Fruit fly (Drosophila melanogaster) whole organism, prepupa: ENCODE results near the gene CG43255.

Experiments
- CG10631 ChIP-seq: fragments of 200-800 bp; sonication (Bioruptor generic); optimal IDR thresholded peaks from 2 replicates; lab custom pipeline; 2016; ENCODE audit warnings: missing biosample characterization, missing genetic modification characterization
- CG11294 ChIP-seq: fragments of 200-800 bp; sonication (Bioruptor generic); IDR thresholded peaks from 2 replicates; pipeline ENCODE4 v1.3.6; 2022; ENCODE audit warnings: missing biosample characterization, missing genetic modification characterization
- CG11762 ChIP-seq: fragments of 200-800 bp; sonication (Bioruptor generic); optimal IDR thresholded peaks from 3 replicates; lab custom pipeline; 2016; ENCODE audit warnings: missing biosample characterization, missing genetic modification characterization; ENCODE audit not compliant: insufficient read depth
- CG15336 ChIP-seq: fragments of 200-800 bp; sonication (Bioruptor generic); IDR thresholded peaks from 2 replicates; pipeline ENCODE4 v1.3.6; 2022; ENCODE audit warnings: missing biosample characterization, missing genetic modification characterization
- CG1621 ChIP-seq: fragments of 200-800 bp; sonication (Bioruptor generic); optimal IDR thresholded peaks from 3 replicates; lab custom pipeline; 2018; ENCODE audit warnings: missing biosample characterization, mild to moderate bottlenecking, missing genetic modification characterization
- CG16779 ChIP-seq: fragments of 200-800 bp; sonication (Bioruptor generic); optimal IDR thresholded peaks from 3 replicates; lab custom pipeline; 2017; ENCODE audit warnings: missing biosample characterization, mild to moderate bottlenecking, missing genetic modification characterization
- CG3032 ChIP-seq: fragments of 200-800 bp; optimal IDR thresholded peaks from 2 replicates; lab custom pipeline; 2019; ENCODE audit warnings: missing biosample characterization, mild to moderate bottlenecking, missing genetic modification characterization, moderate library complexity
- CG31627 ChIP-seq: fragments of 200-800 bp; sonication (Bioruptor generic); optimal IDR thresholded peaks from 3 replicates; lab custom pipeline; 2016; ENCODE audit warnings: missing biosample characterization, missing genetic modification characterization
- CG32006 ChIP-seq: fragments of 200-800 bp; sonication (Bioruptor generic); optimal IDR thresholded peaks from 3 replicates; lab custom pipeline; 2017; ENCODE audit warnings: missing biosample characterization, mild to moderate bottlenecking, missing genetic modification characterization
- CG34406 ChIP-seq: fragments of 200-800 bp; sonication (Bioruptor generic); optimal IDR thresholded peaks from 3 replicates; lab custom pipeline; 2016; ENCODE audit warnings: missing biosample characterization, missing genetic modification characterization
- CG3919 ChIP-seq: fragments of 200-800 bp; sonication (Bioruptor generic); optimal IDR thresholded peaks from 3 replicates; lab custom pipeline; 2016; ENCODE audit warnings: missing biosample characterization, missing genetic modification characterization
- CG4318 ChIP-seq: fragments of 200-800 bp; sonication (Bioruptor generic); optimal IDR thresholded peaks from 3 replicates; lab custom pipeline; 2017; ENCODE audit warnings: missing biosample characterization, mild to moderate bottlenecking, missing genetic modification characterization
- CG6163 ChIP-seq: fragments of 200-800 bp; sonication (Bioruptor generic); IDR thresholded peaks from 3 replicates; pipeline ENCODE4 v1.3.6; 2022; ENCODE audit warnings: missing biosample characterization, missing genetic modification characterization
- CG6792 ChIP-seq: fragments of 200-800 bp; sonication (Bioruptor generic); optimal IDR thresholded peaks from 3 replicates; lab custom pipeline; 2016; ENCODE audit warnings: missing biosample characterization, missing genetic modification characterization
- CG6808 ChIP-seq: fragments of 200-800 bp; sonication (Bioruptor generic); optimal IDR thresholded peaks from 3 replicates; lab custom pipeline; 2017; ENCODE audit warnings: missing biosample characterization, missing genetic modification characterization, mild to moderate bottlenecking, moderate library complexity, missing genetic modification reagents
- CG7368 ChIP-seq: fragments of 200-800 bp; sonication (Bioruptor generic); optimal IDR thresholded peaks from 3 replicates; lab custom pipeline; 2016; ENCODE audit warnings: missing biosample characterization, missing genetic modification characterization
- CG8319 ChIP-seq: fragments of 200-800 bp; sonication (Bioruptor generic); optimal IDR thresholded peaks from 3 replicates; lab custom pipeline; 2016; ENCODE audit warnings: missing biosample characterization, missing genetic modification characterization
- CG8632 ChIP-seq: fragments of 200-800 bp; sonication (Bioruptor generic); optimal IDR thresholded peaks from 3 replicates; lab custom pipeline; 2016; ENCODE audit warnings: missing biosample characterization, missing genetic modification characterization
- CG9139 ChIP-seq: fragments of 200-800 bp; sonication (Bioruptor generic); optimal IDR thresholded peaks from 3 replicates; lab custom pipeline; 2017; ENCODE audit warnings: missing biosample characterization, mild to moderate bottlenecking, missing genetic modification characterization
- Eip75B ChIP-seq: fragments of 200-800 bp; sonication (Bioruptor generic); optimal IDR thresholded peaks from 3 replicates; lab custom pipeline; 2016; ENCODE audit warnings: missing biosample characterization, missing genetic modification characterization
- Eip78C ChIP-seq: fragments of 200-800 bp; sonication (Bioruptor generic); peaks from one replicate; lab custom pipeline; 2016; ENCODE audit warnings: missing biosample characterization, missing genetic modification characterization
- Eip93F ChIP-seq: fragments of 200-800 bp; sonication (Bioruptor generic); optimal IDR thresholded peaks from 2 replicates; lab custom pipeline; 2016; ENCODE audit warnings: missing biosample characterization, mild to moderate bottlenecking, missing genetic modification characterization
- Ets21C ChIP-seq: fragments of 200-800 bp; sonication (Bioruptor generic); optimal IDR thresholded peaks from 3 replicates; lab custom pipeline; 2016; ENCODE audit warnings: missing biosample characterization, missing genetic modification characterization
- Ets96B ChIP-seq: fragments of 200-800 bp; optimal IDR thresholded peaks from 2 replicates; lab custom pipeline; 2019; ENCODE audit warnings: missing biosample characterization, mild to moderate bottlenecking, missing genetic modification characterization, moderate library complexity
- Gug ChIP-seq: fragments of 200-800 bp; sonication (Bioruptor generic); IDR thresholded peaks from 2 replicates; pipeline ENCODE4 v1.3.6; 2022; ENCODE audit warnings: missing biosample characterization, missing genetic modification characterization
- Hr38 ChIP-seq: sonication (Bioruptor generic); optimal IDR thresholded peaks from 2 replicates; lab custom pipeline; 2016; ENCODE audit warnings: missing biosample characterization, missing genetic modification characterization
- Hr39 ChIP-seq: fragments of 200-800 bp; sonication (Bioruptor generic); optimal IDR thresholded peaks from 2 replicates; lab custom pipeline; 2016; ENCODE audit warnings: missing biosample characterization, missing genetic modification characterization
- Hr4 ChIP-seq: fragments of 200-800 bp; sonication (Bioruptor generic); optimal IDR thresholded peaks from 3 replicates; lab custom pipeline; 2016; ENCODE audit warnings: missing biosample characterization, missing genetic modification characterization
- Lpt ChIP-seq: fragments of 200-800 bp; sonication (Bioruptor generic); optimal IDR thresholded peaks from 3 replicates; lab custom pipeline; 2016; ENCODE audit warnings: missing biosample characterization, missing genetic modification characterization
- OdsH ChIP-seq: fragments of 200-800 bp; sonication (Bioruptor generic); optimal IDR thresholded peaks from 3 replicates; lab custom pipeline; 2016; ENCODE audit warnings: missing biosample characterization, missing genetic modification characterization
- Smox ChIP-seq: fragments of 200-800 bp; sonication (Bioruptor generic); optimal IDR thresholded peaks from 3 replicates; lab custom pipeline; 2016; ENCODE audit warnings: missing biosample characterization, missing genetic modification characterization
- Sox102F ChIP-seq: fragments of 200-800 bp; sonication (Bioruptor generic); optimal IDR thresholded peaks from 2 replicates; lab custom pipeline; 2016; ENCODE audit warnings: missing biosample characterization, mild to moderate bottlenecking, missing genetic modification characterization
- Sox14 ChIP-seq: fragments of 200-800 bp; sonication (Bioruptor generic); optimal IDR thresholded peaks from 3 replicates; lab custom pipeline; 2016; ENCODE audit warnings: missing biosample characterization, missing genetic modification characterization
- acj6 ChIP-seq: fragments of 200-800 bp; sonication (Bioruptor generic); optimal IDR thresholded peaks from 3 replicates; lab custom pipeline; 2016; ENCODE audit warnings: missing biosample characterization, missing genetic modification characterization
- cyc ChIP-seq: fragments of 200-800 bp; sonication (Bioruptor generic); optimal IDR thresholded peaks from 3 replicates; lab custom pipeline; 2016; ENCODE audit warnings: missing biosample characterization, missing genetic modification characterization
- dac ChIP-seq: fragments of 200-800 bp; sonication (Bioruptor generic); optimal IDR thresholded peaks from 2 replicates; lab custom pipeline; 2017; ENCODE audit warnings: missing biosample characterization, mild to moderate bottlenecking, missing genetic modification characterization
- dsx ChIP-seq: fragments of 200-800 bp; optimal IDR thresholded peaks from 3 replicates; lab custom pipeline; 2019; ENCODE audit warnings: missing biosample characterization, mild to moderate bottlenecking, missing genetic modification characterization, moderate library complexity; ENCODE audit not compliant: poor library complexity, severe bottlenecking
- eg ChIP-seq: fragments of 200-800 bp; sonication (Bioruptor generic); IDR thresholded peaks from 3 replicates; pipeline ENCODE4 v1.3.6; 2022; ENCODE audit warnings: missing biosample characterization, missing genetic modification characterization
- esn ChIP-seq: fragments of 200-800 bp; sonication (Bioruptor generic); optimal IDR thresholded peaks from 2 replicates; lab custom pipeline; 2016; ENCODE audit warnings: missing biosample characterization, mild to moderate bottlenecking, missing genetic modification characterization, moderate library complexity
- fd85E ChIP-seq: fragments of 200-800 bp; sonication (Bioruptor generic); optimal IDR thresholded peaks from 3 replicates; lab custom pipeline; 2016; ENCODE audit warnings: missing biosample characterization, missing genetic modification characterization
- fkh ChIP-seq: fragments of 200-800 bp; sonication (Bioruptor generic); optimal IDR thresholded peaks from 3 replicates; lab custom pipeline; 2017; ENCODE audit warnings: missing biosample characterization, mild to moderate bottlenecking, missing genetic modification characterization, moderate library complexity
- lz ChIP-seq: fragments of 200-800 bp; sonication (Bioruptor generic); optimal IDR thresholded peaks from 3 replicates; lab custom pipeline; 2016; ENCODE audit warnings: missing biosample characterization, missing genetic modification characterization
- net ChIP-seq: fragments of 200-800 bp; sonication (Bioruptor generic); optimal IDR thresholded peaks from 3 replicates; lab custom pipeline; 2016; ENCODE audit warnings: missing biosample characterization, missing genetic modification characterization
- pdm3 ChIP-seq: fragments of 200-800 bp; sonication (Bioruptor generic); optimal IDR thresholded peaks from 3 replicates; lab custom pipeline; 2016; ENCODE audit warnings: missing biosample characterization, missing genetic modification characterization
- spab ChIP-seq: fragments of 200-800 bp; sonication (Bioruptor generic); optimal IDR thresholded peaks from 2 replicates; lab custom pipeline; 2017; ENCODE audit warnings: missing biosample characterization, mild to moderate bottlenecking, missing genetic modification characterization, missing genetic modification reagents
- ss ChIP-seq, 2 experiments: fragments of 200-800 bp; sonication (Bioruptor generic); optimal IDR thresholded peaks; 2 replicates in 1 of 2; 3 replicates in 1 of 2; lab custom pipeline; 2017 to 2018; ENCODE audit warnings: mild to moderate bottlenecking in 2 of 2, missing biosample characterization in 2 of 2, missing genetic modification characterization in 2 of 2, moderate library complexity in 1 of 2
- svp ChIP-seq: fragments of 200-800 bp; sonication (Bioruptor generic); peaks from one replicate; lab custom pipeline; 2016; ENCODE audit warnings: missing biosample characterization, missing genetic modification characterization
- vri ChIP-seq: fragments of 200-800 bp; sonication (Bioruptor generic); optimal IDR thresholded peaks from 3 replicates; lab custom pipeline; 2016; ENCODE audit warnings: missing biosample characterization, mild to moderate bottlenecking, missing genetic modification characterization

The CG43255 gene

dm6 chrX:8923587-8923986 lies at the start of gene CG43255, which contains the start of gene CG12661:
TSS of gene CG43255 (plus strand) at chrX:8923960.
TSS of gene CG12661 (minus strand) at chrX:8923687.
- TF ChIP-seq eg (GFP tag; lab: Robert Waterston, UW) (no peak), Hr38 (GFP tag; lab: Kevin White, UChicago) (no peak), Gug (no peak), Sox14 (GFP tag; lab: Kevin White, UChicago) (no peak), CG11762 (GFP tag; lab: Kevin White, UChicago) (no peak), ss (GFP tag; optimal IDR thresholded peaks at IDR 0.05; lab: Kevin White, UChicago) (no peak), Sox102F (GFP tag; lab: Kevin White, UChicago) (no peak), Eip93F (GFP tag; lab: Kevin White, UChicago) (no peak), dac (GFP tag; lab: Kevin White, UChicago) (no peak), Ets96B (tag; lab: Kevin White, UChicago) (no peak), cyc (no peak), dsx (no peak), CG6163 (GFP tag; lab: Robert Waterston, UW) (no peak), CG15336 (GFP tag; lab: Robert Waterston, UW) (no peak), Lpt (no peak)

- TF ChIP-seq pdm3 = peak; percentile 47
- TF ChIP-seq fkh (GFP tag; lab: Kevin White, UChicago) = peak; percentile 43
- peak in 1 of 2 experiments; percentile 0 for TF ChIP-seq ss (GFP tag; optimal IDR thresholded peaks at IDR 0.05; lab: Kevin White, UChicago)
- no peak for TF ChIP-seq dac (GFP tag; lab: Kevin White, UChicago)
- TF ChIP-seq CG15336 (GFP tag; lab: Robert Waterston, UW) = peak; percentile 88
- peak; percentile 57 for TF ChIP-seq net (GFP tag; lab: Kevin White, UChicago)
- TF ChIP-seq CG7368 (GFP tag; lab: Kevin White, UChicago) = peak; percentile 40
- peak; percentile 82 for TF ChIP-seq Eip78C (GFP tag; lab: Kevin White, UChicago)
- TF ChIP-seq spab (GFP tag; lab: Kevin White, UChicago) = peak; percentile 19
- TF ChIP-seq CG10631 (GFP tag; lab: Kevin White, UChicago) = peak; percentile 47
- no peak for TF ChIP-seq CG31627 (GFP tag; lab: Kevin White, UChicago)
- peak; percentile 30 for TF ChIP-seq esn (GFP tag; lab: Kevin White, UChicago)
- peak; percentile 11 for TF ChIP-seq Sox14 (GFP tag; lab: Kevin White, UChicago)
- TF ChIP-seq CG16779 (tag; lab: Kevin White, UChicago) = no peak
- peak; percentile 70 for TF ChIP-seq Gug
- TF ChIP-seq vri (GFP tag; lab: Kevin White, UChicago) = peak; percentile 8
- peak; percentile 63 for TF ChIP-seq Lpt
- TF ChIP-seq CG8632 = peak; percentile 37
- peak; percentile 66 for TF ChIP-seq CG11294
- TF ChIP-seq CG11762 (GFP tag; lab: Kevin White, UChicago) = no peak
- TF ChIP-seq cyc = no peak
- TF ChIP-seq CG3032 = peak; percentile 30
- no peak for TF ChIP-seq Smox (GFP tag; lab: Kevin White, UChicago)
- TF ChIP-seq Ets21C (GFP tag; lab: Kevin White, UChicago) = no peak
- peak; percentile 0 for TF ChIP-seq Eip75B (GFP tag; lab: Kevin White, UChicago)
- TF ChIP-seq Eip93F (GFP tag; lab: Kevin White, UChicago) = no peak
- peak; percentile 48 for TF ChIP-seq Hr4 (GFP tag; lab: Kevin White, UChicago)
- TF ChIP-seq CG6163 (GFP tag; lab: Robert Waterston, UW) = peak; percentile 85
- no peak for TF ChIP-seq CG9139 (GFP tag; lab: Kevin White, UChicago)
- peak; percentile 21 for TF ChIP-seq dsx
- peak; percentile 60 for TF ChIP-seq OdsH
- TF ChIP-seq CG32006 = peak; percentile 80
- TF ChIP-seq svp (GFP tag; lab: Kevin White, UChicago) = no peak
- peak; percentile 47 for TF ChIP-seq acj6 (GFP tag; lab: Kevin White, UChicago)
- TF ChIP-seq CG4318 = peak; percentile 55
- no peak for TF ChIP-seq CG6808
- peak; percentile 2 for TF ChIP-seq Hr39 (GFP tag; lab: Kevin White, UChicago)
- peak; percentile 4 for TF ChIP-seq lz (GFP tag; lab: Kevin White, UChicago)
- no peak for TF ChIP-seq CG1621 (tag; lab: Kevin White, UChicago)
- peak; percentile 45 for TF ChIP-seq CG34406 (GFP tag; lab: Kevin White, UChicago)
- peak; percentile 58 for TF ChIP-seq CG3919 (GFP tag; lab: Kevin White, UChicago)
- peak; percentile 33 for TF ChIP-seq CG6792 (GFP tag; lab: Kevin White, UChicago)
- no peak for TF ChIP-seq fd85E (GFP tag; lab: Kevin White, UChicago)
- TF ChIP-seq CG8319 (GFP tag; lab: Kevin White, UChicago) = no peak
These were observed 44.7 kb upstream of the CG43255 start for dm6 chrX:8878967-8879554.
